Fruit fly (Drosophila melanogaster): ENCODE results near the gene CG32845.

The CG32845 gene

dm6 chr3L:273291-273690 lies at the start of gene CG32845:
CG32845 (minus strand) TSS chr3L:273391.
- TF ChIP-seq Sp1 (GFP tag; optimal IDR thresholded peaks at IDR 0.05) (no peak), Rel (GFP tag; optimal IDR thresholded peaks at IDR 0.05) (no peak), Rel (tag; optimal IDR thresholded peaks at IDR 0.05) (no peak), rgr (GFP tag; optimal IDR thresholded peaks at IDR 0.05) (no peak), sage (GFP tag; optimal IDR thresholded peaks at IDR 0.05) (no peak), CG9705 (GFP tag; optimal IDR thresholded peaks at IDR 0.05) (no peak), Hnf4 (GFP tag; optimal IDR thresholded peaks at IDR 0.05) (no peak), br (GFP tag; optimal IDR thresholded peaks at IDR 0.05) (no peak), psq (GFP tag; optimal IDR thresholded peaks at IDR 0.05) (no peak), CrebA (GFP tag; optimal IDR thresholded peaks at IDR 0.05; ENCODE audit: borderline replicate concordance) (no peak), Vsx2 (GFP tag; optimal IDR thresholded peaks at IDR 0.05; ENCODE audit: partially characterized antibody) (no peak), dmrt93B (GFP tag; optimal IDR thresholded peaks at IDR 0.05) (no peak), jim (GFP tag; optimal IDR thresholded peaks at IDR 0.05) (no peak), Dif (GFP tag; optimal IDR thresholded peaks at IDR 0.05; ENCODE audit: partially characterized antibody) (no peak), Mio (GFP tag; optimal IDR thresholded peaks at IDR 0.05) (no peak), GATAd (GFP tag; optimal IDR thresholded peaks at IDR 0.05) (no peak), Myc (optimal IDR thresholded peaks at IDR 0.05) (no peak)

- no peak for TF ChIP-seq usp (GFP tag; optimal IDR thresholded peaks at IDR 0.05)
- no peak for TF ChIP-seq Vsx2 (GFP tag; optimal IDR thresholded peaks at IDR 0.05; ENCODE audit: partially characterized antibody)
- no peak for TF ChIP-seq psq (GFP tag; optimal IDR thresholded peaks at IDR 0.05)
- no peak for TF ChIP-seq dsf (GFP tag; optimal IDR thresholded peaks at IDR 0.05; ENCODE audit: borderline replicate concordance)
- TF ChIP-seq Sp1 (GFP tag; optimal IDR thresholded peaks at IDR 0.05), result no peak
- TF ChIP-seq ey (GFP tag; optimal IDR thresholded peaks at IDR 0.05), result no peak
- no peak for TF ChIP-seq Rel (GFP tag; optimal IDR thresholded peaks at IDR 0.05)
- TF ChIP-seq Rel (tag; optimal IDR thresholded peaks at IDR 0.05), result no peak
- TF ChIP-seq tai (GFP tag; optimal IDR thresholded peaks at IDR 0.05), result no peak
- TF ChIP-seq fru (GFP tag; optimal IDR thresholded peaks at IDR 0.05), result no peak
- TF ChIP-seq dl (GFP tag; optimal IDR thresholded peaks at IDR 0.05; ENCODE audit: insufficient read depth in 1 of 2, partially characterized antibody in 2 of 2), result no peak
- no peak for TF ChIP-seq CG9705 (GFP tag; optimal IDR thresholded peaks at IDR 0.05)
- no peak for TF ChIP-seq pan (optimal IDR thresholded peaks at IDR 0.05)
- TF ChIP-seq sage (GFP tag; optimal IDR thresholded peaks at IDR 0.05), result no peak
- TF ChIP-seq foxo (GFP tag; optimal IDR thresholded peaks at IDR 0.05), result no peak
These were observed 48.3 kb upstream of the CG32845 start for dm6 chr3L:321495-321894.

- TF ChIP-seq Vsx2 (GFP tag; optimal IDR thresholded peaks at IDR 0.05; ENCODE audit: partially characterized antibody), result no peak
- no peak for TF ChIP-seq dmrt93B (GFP tag; optimal IDR thresholded peaks at IDR 0.05)
- no peak for TF ChIP-seq CG9705 (GFP tag; optimal IDR thresholded peaks at IDR 0.05)
- no peak for TF ChIP-seq Hnf4 (GFP tag; optimal IDR thresholded peaks at IDR 0.05)
- TF ChIP-seq Jra (GFP tag; optimal IDR thresholded peaks at IDR 0.05), result no peak
- no peak for TF ChIP-seq Sp1 (GFP tag; optimal IDR thresholded peaks at IDR 0.05)
- no peak for TF ChIP-seq woc (GFP tag; optimal IDR thresholded peaks at IDR 0.05)
- TF ChIP-seq GATAd (GFP tag; optimal IDR thresholded peaks at IDR 0.05), result no peak
- no peak for TF ChIP-seq N (GFP tag; optimal IDR thresholded peaks at IDR 0.05)
- no peak for TF ChIP-seq lola (GFP tag; optimal IDR thresholded peaks at IDR 0.05)
- no peak for TF ChIP-seq HLH106 (tag; optimal IDR thresholded peaks at IDR 0.05)
- no peak for TF ChIP-seq fru (GFP tag; optimal IDR thresholded peaks at IDR 0.05)
- no peak for TF ChIP-seq Mio (GFP tag; optimal IDR thresholded peaks at IDR 0.05)
- no peak for TF ChIP-seq dsf (GFP tag; optimal IDR thresholded peaks at IDR 0.05; ENCODE audit: borderline replicate concordance)
- no peak for TF ChIP-seq tai (GFP tag; optimal IDR thresholded peaks at IDR 0.05)
- TF ChIP-seq sage (GFP tag; optimal IDR thresholded peaks at IDR 0.05), result no peak
- TF ChIP-seq rgr (GFP tag; optimal IDR thresholded peaks at IDR 0.05), result no peak
- no peak for TF ChIP-seq psq (GFP tag; optimal IDR thresholded peaks at IDR 0.05)
These were observed 47.6 kb upstream of the CG32845 start for dm6 chr3L:320798-321197.

- TF ChIP-seq Abd-B (GFP tag; optimal IDR thresholded peaks at IDR 0.05) (no peak), brk (GFP tag; optimal IDR thresholded peaks at IDR 0.05) (no peak), Sp1 (GFP tag; optimal IDR thresholded peaks at IDR 0.05) (no peak), jim (GFP tag; optimal IDR thresholded peaks at IDR 0.05) (no peak), dmrt93B (GFP tag; optimal IDR thresholded peaks at IDR 0.05) (no peak), fru (GFP tag; optimal IDR thresholded peaks at IDR 0.05) (no peak)
These were observed 46.8 kb upstream of the CG32845 start for dm6 chr3L:320010-320337.

All from whole organism, wandering third instar larva.